Worm (Caenorhabditis elegans): ENCODE results near the gene fbxa-155.

fbxa-155 gene

ce11 chrIII:10001060-10001459 lies 9.0 kb downstream of the fbxa-155 start, which contains the start of gene C05B5.5:
Gene C05B5.5 (plus strand): TSS chrIII:10001360.
- TF ChIP-seq nhr-43 (tag; optimal IDR thresholded peaks at IDR 0.05; ENCODE audit: poor library complexity, severe bottlenecking) = no peak
- TF ChIP-seq ceh-9 (tag; optimal IDR thresholded peaks at IDR 0.05) = no peak
- no peak for TF ChIP-seq fos-1 (tag; optimal IDR thresholded peaks at IDR 0.05)
- TF ChIP-seq nfya-1 (tag; optimal IDR thresholded peaks at IDR 0.05; ENCODE audit: insufficient read depth) = no peak
- no peak for TF ChIP-seq fkh-10 (GFP tag; optimal IDR thresholded peaks at IDR 0.05)
- no peak for TF ChIP-seq elt-1 (tag; optimal IDR thresholded peaks at IDR 0.05)
- no peak for TF ChIP-seq lin-15B (tag; optimal IDR thresholded peaks at IDR 0.05)
- TF ChIP-seq fkh-2 (tag; optimal IDR thresholded peaks at IDR 0.05) = no peak
- TF ChIP-seq pha-4 (tag; optimal IDR thresholded peaks at IDR 0.05) = no peak
- TF ChIP-seq eor-1 (tag; optimal IDR thresholded peaks at IDR 0.05) = no peak
- no peak for TF ChIP-seq snpc-4 (tag; optimal IDR thresholded peaks at IDR 0.05)
- TF ChIP-seq ztf-11 (tag; optimal IDR thresholded peaks at IDR 0.05) = no peak
- no peak for TF ChIP-seq unc-62 (GFP tag; optimal IDR thresholded peaks at IDR 0.05)
- no peak for TF ChIP-seq nhr-77 (tag; optimal IDR thresholded peaks at IDR 0.05)
- no peak for TF ChIP-seq elt-3 (tag; optimal IDR thresholded peaks at IDR 0.05)
- TF ChIP-seq daf-12 (tag; optimal IDR thresholded peaks at IDR 0.05) = no peak
- no peak for TF ChIP-seq nhr-23 (tag; optimal IDR thresholded peaks at IDR 0.05)

ce11 chrIII:10000428-10000827 lies 9.6 kb downstream of the fbxa-155 start, which contains the start of gene C05B5.2:
Gene C05B5.2 (minus strand): TSS chrIII:10000528.
- TF ChIP-seq snpc-4 (tag; optimal IDR thresholded peaks at IDR 0.05) = no peak
- TF ChIP-seq hmg-11 (tag; optimal IDR thresholded peaks at IDR 0.05) = no peak
- TF ChIP-seq tbx-2 (tag; optimal IDR thresholded peaks at IDR 0.05) = no peak
- TF ChIP-seq elt-1 (tag; optimal IDR thresholded peaks at IDR 0.05) = no peak
- TF ChIP-seq ztf-4 (tag; optimal IDR thresholded peaks at IDR 0.05) = no peak
- no peak for TF ChIP-seq egl-27 (tag; optimal IDR thresholded peaks at IDR 0.05)
- TF ChIP-seq mdl-1 (tag; optimal IDR thresholded peaks at IDR 0.05) = no peak
- no peak for TF ChIP-seq skn-1 (tag; optimal IDR thresholded peaks at IDR 0.05)
- no peak for TF ChIP-seq nhr-12 (tag; optimal IDR thresholded peaks at IDR 0.05)
- no peak for TF ChIP-seq zag-1 (tag; optimal IDR thresholded peaks at IDR 0.05)
- no peak for TF ChIP-seq unc-62 (GFP tag; optimal IDR thresholded peaks at IDR 0.05)
- no peak for TF ChIP-seq fkh-2 (tag; optimal IDR thresholded peaks at IDR 0.05)
- no peak for TF ChIP-seq nhr-237 (tag; optimal IDR thresholded peaks at IDR 0.05)
- TF ChIP-seq ztf-11 (tag; optimal IDR thresholded peaks at IDR 0.05) = no peak
- no peak for TF ChIP-seq ceh-28 (tag; optimal IDR thresholded peaks at IDR 0.05)
- TF ChIP-seq fkh-10 (GFP tag; optimal IDR thresholded peaks at IDR 0.05) = no peak
- TF ChIP-seq nfya-1 (tag; optimal IDR thresholded peaks at IDR 0.05; ENCODE audit: insufficient read depth) = no peak
- TF ChIP-seq pha-4 (tag; optimal IDR thresholded peaks at IDR 0.05) = no peak

ce11 chrIII:9999235-9999634 lies 10.8 kb downstream of the fbxa-155 start, which contains the start of gene C05B5.17:
Gene C05B5.17 (minus strand): TSS chrIII:9999335.
- no peak for TF ChIP-seq fos-1 (tag; optimal IDR thresholded peaks at IDR 0.05)
- TF ChIP-seq lin-15B (tag; optimal IDR thresholded peaks at IDR 0.05) = no peak
- no peak for TF ChIP-seq nhr-43 (tag; optimal IDR thresholded peaks at IDR 0.05; ENCODE audit: poor library complexity, severe bottlenecking)
- TF ChIP-seq eor-1 (tag; optimal IDR thresholded peaks at IDR 0.05) = no peak
- no peak for TF ChIP-seq lin-39 (tag; optimal IDR thresholded peaks at IDR 0.05)
- TF ChIP-seq unc-62 (GFP tag; optimal IDR thresholded peaks at IDR 0.05) = no peak
- no peak for TF ChIP-seq nhr-77 (tag; optimal IDR thresholded peaks at IDR 0.05)
- TF ChIP-seq elt-2 (tag; optimal IDR thresholded peaks at IDR 0.05) = no peak
- no peak for TF ChIP-seq nhr-23 (tag; optimal IDR thresholded peaks at IDR 0.05)
- TF ChIP-seq pha-4 (tag; optimal IDR thresholded peaks at IDR 0.05) = no peak
- no peak for TF ChIP-seq nhr-67 (tag; optimal IDR thresholded peaks at IDR 0.05)
- TF ChIP-seq jun-1 (tag; optimal IDR thresholded peaks at IDR 0.05) = no peak
- TF ChIP-seq unc-39 (tag; optimal IDR thresholded peaks at IDR 0.05) = no peak

- TF ChIP-seq nhr-43 (tag; optimal IDR thresholded peaks at IDR 0.05; ENCODE audit: poor library complexity, severe bottlenecking) (no peak), fkh-10 (GFP tag; optimal IDR thresholded peaks at IDR 0.05) (no peak), lsy-12 (tag; optimal IDR thresholded peaks at IDR 0.05) (no peak)
Observed at ce11 chrIII:9997890-9998289, 12.1 kb downstream of the fbxa-155 start, which contains the start of gene pqn-8. Gene pqn-8 (minus strand): TSS chrIII:9997990.

- no peak for TF ChIP-seq mdl-1 (tag; optimal IDR thresholded peaks at IDR 0.05)
- TF ChIP-seq fkh-10 (GFP tag; optimal IDR thresholded peaks at IDR 0.05) = no peak
- TF ChIP-seq ceh-82 (tag; optimal IDR thresholded peaks at IDR 0.05) = no peak
- no peak for TF ChIP-seq tbx-2 (tag; optimal IDR thresholded peaks at IDR 0.05)
- TF ChIP-seq sea-2 (GFP tag; optimal IDR thresholded peaks at IDR 0.05) = no peak
- no peak for TF ChIP-seq egl-5 (tag; optimal IDR thresholded peaks at IDR 0.05)
- TF ChIP-seq lsy-12 (tag; optimal IDR thresholded peaks at IDR 0.05) = no peak
- TF ChIP-seq nhr-67 (tag; optimal IDR thresholded peaks at IDR 0.05) = no peak
- no peak for TF ChIP-seq snpc-4 (tag; optimal IDR thresholded peaks at IDR 0.05)
- no peak for TF ChIP-seq ztf-4 (tag; optimal IDR thresholded peaks at IDR 0.05)
- no peak for TF ChIP-seq lin-39 (tag; optimal IDR thresholded peaks at IDR 0.05)
- no peak for TF ChIP-seq skn-1 (tag; optimal IDR thresholded peaks at IDR 0.05)
- no peak for TF ChIP-seq ceh-16 (tag; optimal IDR thresholded peaks at IDR 0.05)
- no peak for TF ChIP-seq nhr-28 (tag; optimal IDR thresholded peaks at IDR 0.05)
- no peak for TF ChIP-seq nhr-11 (tag; optimal IDR thresholded peaks at IDR 0.05)
- no peak for TF ChIP-seq elt-1 (tag; optimal IDR thresholded peaks at IDR 0.05)
- no peak for TF ChIP-seq nhr-12 (tag; optimal IDR thresholded peaks at IDR 0.05)
- no peak for TF ChIP-seq nhr-77 (tag; optimal IDR thresholded peaks at IDR 0.05)
- no peak for TF ChIP-seq ztf-11 (tag; optimal IDR thresholded peaks at IDR 0.05)
Observed at ce11 chrIII:9993535-9993934, 16.5 kb downstream of the fbxa-155 start, which contains the start of gene C05B5.4. Gene C05B5.4 (plus strand): TSS chrIII:9993885.
